Fruit fly (Drosophila melanogaster): ENCODE data around the gene CG2059.

Gene CG2059

DNA sequence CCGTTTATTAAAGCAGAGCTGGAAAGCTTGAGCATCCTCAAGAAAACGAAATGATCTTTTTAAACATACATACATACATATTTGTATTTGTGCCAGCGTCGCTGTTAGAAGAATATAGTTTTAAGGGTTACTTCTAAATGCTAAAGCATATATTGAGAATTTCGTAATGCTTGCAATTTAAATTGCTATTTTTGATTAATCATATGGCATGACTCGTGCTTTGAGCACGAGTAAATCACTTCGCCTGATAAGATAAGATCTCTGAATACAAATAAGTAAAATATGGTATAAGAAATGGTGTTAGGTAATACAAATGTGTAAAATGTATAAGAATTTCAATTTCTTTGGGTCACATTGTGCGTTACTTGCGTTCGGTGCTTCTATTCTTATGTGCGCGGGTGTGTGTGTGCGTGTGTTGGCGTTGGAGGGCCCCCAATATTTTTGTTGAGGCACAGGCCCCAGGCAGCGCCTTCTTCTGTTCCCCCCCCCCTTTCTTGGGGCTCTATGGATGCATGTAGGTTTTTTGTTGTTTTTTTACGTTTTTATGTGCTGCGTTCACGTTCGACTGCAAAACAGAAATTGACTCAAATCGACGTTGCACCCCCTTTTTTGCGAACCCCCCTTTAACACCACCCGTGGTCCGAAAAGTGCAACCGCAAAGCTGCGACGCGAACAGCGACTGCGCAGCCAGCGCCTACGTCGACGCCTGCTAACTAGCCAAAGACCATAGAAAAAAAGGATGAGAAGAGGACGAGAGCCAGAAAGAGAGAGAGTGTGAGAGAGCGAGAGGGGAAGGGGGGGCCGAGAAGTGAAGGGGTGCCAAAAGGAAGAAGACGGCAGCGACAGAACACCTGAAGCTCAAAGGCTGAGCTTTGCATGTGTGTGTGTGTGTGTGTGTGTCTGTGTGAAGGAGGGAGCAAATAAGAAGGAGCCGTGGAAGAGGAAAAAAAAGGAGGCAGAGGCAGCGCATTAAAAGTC lies 15.5 kb downstream of the CG2059 start:
- peak; percentile 57 for TF ChIP-seq rgr (GFP tag; optimal IDR thresholded peaks at IDR 0.05)
- TF ChIP-seq Hr83 (GFP tag; optimal IDR thresholded peaks at IDR 0.05; ENCODE audit: poor library complexity, severe bottlenecking) = peak; percentile 22
- TF ChIP-seq pan (optimal IDR thresholded peaks at IDR 0.05) = no peak
- peak; percentile 46 for TF ChIP-seq sage (GFP tag; optimal IDR thresholded peaks at IDR 0.05)
- peak; percentile 73 for TF ChIP-seq h (GFP tag; optimal IDR thresholded peaks at IDR 0.05)
- peak; percentile 66 for TF ChIP-seq HLH106 (tag; optimal IDR thresholded peaks at IDR 0.05)
- peak; percentile 83 for TF ChIP-seq Sp1 (GFP tag; optimal IDR thresholded peaks at IDR 0.05)
- TF ChIP-seq Rel (GFP tag; optimal IDR thresholded peaks at IDR 0.05) = no peak
- no peak for TF ChIP-seq Rel (tag; optimal IDR thresholded peaks at IDR 0.05)
- TF ChIP-seq dmrt93B (GFP tag; optimal IDR thresholded peaks at IDR 0.05) = peak; percentile 81
- TF ChIP-seq CG9705 (GFP tag; optimal IDR thresholded peaks at IDR 0.05) = peak; percentile 64
- no peak for TF ChIP-seq dsf (GFP tag; optimal IDR thresholded peaks at IDR 0.05; ENCODE audit: borderline replicate concordance)
- no peak for TF ChIP-seq CG32264 (GFP tag; optimal IDR thresholded peaks at IDR 0.05)
- peak; percentile 46 for TF ChIP-seq Dif (GFP tag; optimal IDR thresholded peaks at IDR 0.05; ENCODE audit: partially characterized antibody)
- TF ChIP-seq sv (GFP tag; optimal IDR thresholded peaks at IDR 0.05) = peak; percentile 42
- no peak for TF ChIP-seq Mio (GFP tag; optimal IDR thresholded peaks at IDR 0.05)
- peak; percentile 59 for TF ChIP-seq br (GFP tag; optimal IDR thresholded peaks at IDR 0.05)
- TF ChIP-seq Hr78 (GFP tag; optimal IDR thresholded peaks at IDR 0.05) = no peak
- peak; percentile 37 for TF ChIP-seq Dfd (GFP tag; optimal IDR thresholded peaks at IDR 0.05)
- no peak for TF ChIP-seq jim (GFP tag; optimal IDR thresholded peaks at IDR 0.05)
- TF ChIP-seq lola (GFP tag; optimal IDR thresholded peaks at IDR 0.05) = no peak
- peak; percentile 59 for TF ChIP-seq OdsH (GFP tag; optimal IDR thresholded peaks at IDR 0.05)
- peak in 1 of 2 experiments; percentile 71 for TF ChIP-seq foxo (GFP tag; optimal IDR thresholded peaks at IDR 0.05)
- peak; percentile 42 for TF ChIP-seq fru (GFP tag; optimal IDR thresholded peaks at IDR 0.05)
- no peak for TF ChIP-seq Jra (GFP tag; optimal IDR thresholded peaks at IDR 0.05)
- peak; percentile 29 for TF ChIP-seq tai (GFP tag; optimal IDR thresholded peaks at IDR 0.05)
- peak; percentile 95 for TF ChIP-seq psq (GFP tag; optimal IDR thresholded peaks at IDR 0.05)
- TF ChIP-seq usp (GFP tag; optimal IDR thresholded peaks at IDR 0.05) = no peak
- no peak for TF ChIP-seq Myc (optimal IDR thresholded peaks at IDR 0.05)
- TF ChIP-seq woc (GFP tag; optimal IDR thresholded peaks at IDR 0.05) = peak; percentile 72
- TF ChIP-seq dl (GFP tag; optimal IDR thresholded peaks at IDR 0.05; ENCODE audit: insufficient read depth in 1 of 2, partially characterized antibody in 2 of 2) = no peak
- TF ChIP-seq Hnf4 (GFP tag; optimal IDR thresholded peaks at IDR 0.05) = peak; percentile 39
- peak; percentile 4 for TF ChIP-seq GATAd (GFP tag; optimal IDR thresholded peaks at IDR 0.05)
- peak; percentile 75 for TF ChIP-seq ey (GFP tag; optimal IDR thresholded peaks at IDR 0.05)
- no peak for TF ChIP-seq Abd-B (GFP tag; optimal IDR thresholded peaks at IDR 0.05)
- TF ChIP-seq brk (GFP tag; optimal IDR thresholded peaks at IDR 0.05) = no peak
- no peak for TF ChIP-seq CrebA (GFP tag; optimal IDR thresholded peaks at IDR 0.05; ENCODE audit: borderline replicate concordance)
- no peak for TF ChIP-seq N (GFP tag; optimal IDR thresholded peaks at IDR 0.05)
- peak; percentile 67 for TF ChIP-seq Vsx2 (GFP tag; optimal IDR thresholded peaks at IDR 0.05; ENCODE audit: partially characterized antibody)

DNA sequence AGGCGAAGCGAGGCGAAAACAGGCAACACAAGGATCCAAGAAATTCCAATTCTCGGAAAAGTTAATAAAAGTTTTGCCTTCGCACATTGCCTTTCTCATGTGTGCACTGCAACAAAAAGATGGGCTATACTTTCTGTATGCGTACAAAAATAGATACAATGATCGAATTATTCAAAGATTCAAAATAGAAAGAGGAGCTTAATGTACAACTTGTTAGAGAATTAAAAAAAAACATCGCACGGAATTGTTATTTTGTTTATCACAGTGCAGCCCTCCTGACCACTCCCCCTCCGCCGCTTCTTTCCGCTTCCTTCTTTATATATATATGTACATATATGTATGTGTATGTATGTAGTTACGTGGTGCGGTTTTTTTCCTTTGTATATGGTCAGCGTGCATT lies 16.2 kb downstream of the CG2059 start:
- peak; percentile 92 for TF ChIP-seq ey (GFP tag; optimal IDR thresholded peaks at IDR 0.05)
- TF ChIP-seq Hr78 (GFP tag; optimal IDR thresholded peaks at IDR 0.05) = no peak
- TF ChIP-seq HLH106 (tag; optimal IDR thresholded peaks at IDR 0.05) = peak; percentile 87
- no peak for TF ChIP-seq usp (GFP tag; optimal IDR thresholded peaks at IDR 0.05)
- TF ChIP-seq Dif (GFP tag; optimal IDR thresholded peaks at IDR 0.05; ENCODE audit: partially characterized antibody) = no peak
- TF ChIP-seq fru (GFP tag; optimal IDR thresholded peaks at IDR 0.05) = peak; percentile 95
- peak; percentile 89 for TF ChIP-seq tai (GFP tag; optimal IDR thresholded peaks at IDR 0.05)
- TF ChIP-seq woc (GFP tag; optimal IDR thresholded peaks at IDR 0.05) = peak; percentile 73
- peak; percentile 93 for TF ChIP-seq h (GFP tag; optimal IDR thresholded peaks at IDR 0.05)
- peak; percentile 2 for TF ChIP-seq Hr83 (GFP tag; optimal IDR thresholded peaks at IDR 0.05; ENCODE audit: poor library complexity, severe bottlenecking)
- TF ChIP-seq CG32264 (GFP tag; optimal IDR thresholded peaks at IDR 0.05) = peak; percentile 68
- TF ChIP-seq Mio (GFP tag; optimal IDR thresholded peaks at IDR 0.05) = no peak
- peak; percentile 64 for TF ChIP-seq CrebA (GFP tag; optimal IDR thresholded peaks at IDR 0.05; ENCODE audit: borderline replicate concordance)
- TF ChIP-seq brk (GFP tag; optimal IDR thresholded peaks at IDR 0.05) = no peak
- peak; percentile 73 for TF ChIP-seq dsf (GFP tag; optimal IDR thresholded peaks at IDR 0.05; ENCODE audit: borderline replicate concordance)
- no peak for TF ChIP-seq dl (GFP tag; optimal IDR thresholded peaks at IDR 0.05; ENCODE audit: insufficient read depth in 1 of 2, partially characterized antibody in 2 of 2)
- TF ChIP-seq sage (GFP tag; optimal IDR thresholded peaks at IDR 0.05) = peak; percentile 86
- TF ChIP-seq psq (GFP tag; optimal IDR thresholded peaks at IDR 0.05) = peak; percentile 80
- no peak for TF ChIP-seq N (GFP tag; optimal IDR thresholded peaks at IDR 0.05)
- peak; percentile 91 for TF ChIP-seq rgr (GFP tag; optimal IDR thresholded peaks at IDR 0.05)
- TF ChIP-seq Sp1 (GFP tag; optimal IDR thresholded peaks at IDR 0.05) = peak; percentile 93
- peak; percentile 89 for TF ChIP-seq OdsH (GFP tag; optimal IDR thresholded peaks at IDR 0.05)
- peak in 1 of 2 experiments; percentile 94 for TF ChIP-seq foxo (GFP tag; optimal IDR thresholded peaks at IDR 0.05)
- TF ChIP-seq Dfd (GFP tag; optimal IDR thresholded peaks at IDR 0.05) = no peak
- no peak for TF ChIP-seq Myc (optimal IDR thresholded peaks at IDR 0.05)
- no peak for TF ChIP-seq sv (GFP tag; optimal IDR thresholded peaks at IDR 0.05)
- TF ChIP-seq Rel (GFP tag; optimal IDR thresholded peaks at IDR 0.05) = peak; percentile 19
- peak; percentile 41 for TF ChIP-seq Rel (tag; optimal IDR thresholded peaks at IDR 0.05)
- TF ChIP-seq Jra (GFP tag; optimal IDR thresholded peaks at IDR 0.05) = peak; percentile 72
- TF ChIP-seq GATAd (GFP tag; optimal IDR thresholded peaks at IDR 0.05) = peak; percentile 5
- TF ChIP-seq Abd-B (GFP tag; optimal IDR thresholded peaks at IDR 0.05) = no peak
- TF ChIP-seq Hnf4 (GFP tag; optimal IDR thresholded peaks at IDR 0.05) = peak; percentile 90
- no peak for TF ChIP-seq jim (GFP tag; optimal IDR thresholded peaks at IDR 0.05)
- peak; percentile 88 for TF ChIP-seq dmrt93B (GFP tag; optimal IDR thresholded peaks at IDR 0.05)
- TF ChIP-seq pan (optimal IDR thresholded peaks at IDR 0.05) = no peak
- TF ChIP-seq Vsx2 (GFP tag; optimal IDR thresholded peaks at IDR 0.05; ENCODE audit: partially characterized antibody) = no peak
- peak; percentile 86 for TF ChIP-seq CG9705 (GFP tag; optimal IDR thresholded peaks at IDR 0.05)
- TF ChIP-seq br (GFP tag; optimal IDR thresholded peaks at IDR 0.05) = peak; percentile 88
- TF ChIP-seq lola (GFP tag; optimal IDR thresholded peaks at IDR 0.05) = no peak
